Worm (Caenorhabditis elegans) whole organism, L2 larva: Measurements from ENCODE around the gene C16A3.5.

Experiments
- R02D3.7 ChIP-seq: fragments of 150-350 bp; optimal IDR thresholded peaks from 2 replicates; lab custom pipeline; 2014; ENCODE audit warnings: missing biosample characterization, missing genetic modification characterization
- ama-1 ChIP-seq: fragments of 150-350 bp; optimal IDR thresholded peaks from 2 replicates; lab custom pipeline; 2018; ENCODE audit warnings: inconsistent platforms
- ceh-16 ChIP-seq: fragments of 150-350 bp; optimal IDR thresholded peaks from 2 replicates; lab custom pipeline; 2014; ENCODE audit warnings: missing biosample characterization, missing genetic modification characterization
- egl-27 ChIP-seq: sonication (generic microtip); optimal IDR thresholded peaks from 3 replicates; lab custom pipeline; 2017; ENCODE audit warnings: missing biosample characterization, missing genetic modification reagents, missing genetic modification characterization
- gmeb-1 ChIP-seq: fragments of 150-350 bp; optimal IDR thresholded peaks from 2 replicates; lab custom pipeline; 2014; ENCODE audit warnings: missing biosample characterization, missing genetic modification characterization
- mdl-1 ChIP-seq, 2 experiments: fragments of 150-350 bp in 1 of 2; sonication (generic microtip) in 1 of 2; optimal IDR thresholded peaks; 2 replicates each; lab custom pipeline; 2017; ENCODE audit warnings: missing biosample characterization in 2 of 2, missing genetic modification characterization in 2 of 2

ce11 chrIII:6420201-6420600, 39.6 kb downstream of the C16A3.5 start:
- no peak for TF ChIP-seq gmeb-1 (tag; lab: Kevin White, UChicago)
- no peak for TF ChIP-seq R02D3.7 (tag; lab: Kevin White, UChicago)
- no peak for TF ChIP-seq egl-27 (tag; lab: Kevin White, UChicago)
- no peak for TF ChIP-seq ceh-16 (tag; lab: Kevin White, UChicago)
- TF ChIP-seq ama-1 (lab: Kevin White, UChicago) = no peak
- TF ChIP-seq mdl-1 (tag; optimal IDR thresholded peaks at IDR 0.05; lab: Kevin White, UChicago) = peak in 1 of 2 experiments; percentile 20
